Worm (Caenorhabditis elegans) whole organism, young adult: Measurements from ENCODE around the gene F17C11.26.

ENCODE experiments used
- F22D6.2 ChIP-seq: sonication (generic microtip); optimal IDR thresholded peaks from 2 replicates; lab custom pipeline; 2016; ENCODE audit warnings: mild to moderate bottlenecking, missing genetic modification characterization, missing compliant biosample characterization
- F39B2.1 ChIP-seq: fragments of 200-800 bp; sonication (Bioruptor generic); IDR thresholded peaks from 2 replicates; pipeline ENCODE4 v1.3.6; 2022; ENCODE audit warnings: missing genetic modification reagents, missing genetic modification characterization, missing compliant biosample characterization
- T26A5.8 ChIP-seq: sonication (generic microtip); optimal IDR thresholded peaks from 2 replicates; lab custom pipeline; 2016; ENCODE audit warnings: missing genetic modification characterization, missing compliant biosample characterization
- Y53F4B.3 ChIP-seq: fragments of 200-800 bp; sonication (Bioruptor generic); IDR thresholded peaks from 2 replicates; pipeline ENCODE4 v1.3.6; 2022; ENCODE audit warnings: missing genetic modification reagents, missing genetic modification characterization, missing compliant biosample characterization
- Y67H2A.10 ChIP-seq: fragments of 200-800 bp; sonication (Bioruptor generic); conservative IDR thresholded peaks from 2 replicates; pipeline ENCODE4 v1.3.6; 2022; ENCODE audit warnings: missing genetic modification reagents, missing genetic modification characterization, missing compliant biosample characterization
- ama-1 ChIP-seq, 3 experiments: fragments of 150-350 bp in 1 of 3; sonication (generic microtip) in 2 of 3; optimal IDR thresholded peaks; 2 replicates each; lab custom pipeline; 2014 to 2018; ENCODE audit warnings: missing biosample characterization in 2 of 3, missing genetic modification characterization in 2 of 3, missing genetic modification reagents in 2 of 3
- efl-1 ChIP-seq: fragments of 150-350 bp; optimal IDR thresholded peaks from 2 replicates; lab custom pipeline; 2014; ENCODE audit warnings: missing biosample characterization, missing genetic modification reagents, missing genetic modification characterization
- mel-28 ChIP-seq: sonication (generic microtip); optimal IDR thresholded peaks from 2 replicates; lab custom pipeline; 2016; ENCODE audit warnings: borderline replicate concordance, mild to moderate bottlenecking, missing genetic modification characterization, missing compliant biosample characterization
- nhr-90 ChIP-seq: sonication (generic microtip); optimal IDR thresholded peaks from 2 replicates; lab custom pipeline; 2016; ENCODE audit warnings: missing genotype, mild to moderate bottlenecking, missing genetic modification characterization, missing compliant biosample characterization
- sptf-2 ChIP-seq: fragments of 200-800 bp; sonication (Bioruptor generic); optimal IDR thresholded peaks from 2 replicates; lab custom pipeline; 2018; ENCODE audit warnings: mild to moderate bottlenecking, missing genetic modification characterization, missing compliant biosample characterization
- unc-62 ChIP-seq: fragments of 150-350 bp; optimal IDR thresholded peaks from 2 replicates; lab custom pipeline; 2014; ENCODE audit warnings: missing biosample characterization, missing genetic modification reagents, missing genetic modification characterization

DNA sequence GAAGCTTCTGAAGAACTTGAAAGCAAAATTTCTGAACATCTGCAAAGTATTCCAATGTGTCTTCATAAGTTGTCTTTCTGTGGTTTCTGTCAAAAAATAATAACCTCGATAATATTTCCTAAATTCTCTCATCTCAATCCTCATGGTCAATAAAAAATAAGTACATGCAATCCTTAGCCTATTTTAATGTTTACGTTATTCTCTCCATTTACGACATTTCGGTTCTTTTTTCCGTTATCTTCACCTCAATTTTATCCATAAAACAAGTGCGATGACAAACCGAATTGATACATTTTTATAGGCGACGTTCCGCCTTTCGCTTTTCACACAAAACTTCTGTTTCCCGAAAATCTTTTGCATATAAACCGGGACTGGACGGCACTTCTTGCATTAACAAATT lies 8.3 kb downstream of the F17C11.26 start, which contains the start of gene col-153:
- TF ChIP-seq F39B2.1 (no peak), Y67H2A.10 (GFP tag; lab: Robert Waterston, UW) (no peak), ama-1 (optimal IDR thresholded peaks at IDR 0.05; lab: Kevin White, UChicago) (no peak), ama-1 (GFP tag; optimal IDR thresholded peaks at IDR 0.05; lab: Kevin White, UChicago) (no peak), nhr-90 (no peak), sptf-2 (GFP tag; lab: Kevin White, UChicago) (no peak), unc-62 (GFP tag; lab: Kevin White, UChicago) (no peak), Y53F4B.3 (no peak), F22D6.2 (no peak), mel-28 (tag; lab: Kevin White, UChicago) (no peak), efl-1 (GFP tag; lab: Kevin White, UChicago) (no peak), T26A5.8 (tag; lab: Kevin White, UChicago) (no peak)
